Fruit fly (Drosophila melanogaster): ENCODE results near the gene CG10077.

CG10077 gene

DNA sequence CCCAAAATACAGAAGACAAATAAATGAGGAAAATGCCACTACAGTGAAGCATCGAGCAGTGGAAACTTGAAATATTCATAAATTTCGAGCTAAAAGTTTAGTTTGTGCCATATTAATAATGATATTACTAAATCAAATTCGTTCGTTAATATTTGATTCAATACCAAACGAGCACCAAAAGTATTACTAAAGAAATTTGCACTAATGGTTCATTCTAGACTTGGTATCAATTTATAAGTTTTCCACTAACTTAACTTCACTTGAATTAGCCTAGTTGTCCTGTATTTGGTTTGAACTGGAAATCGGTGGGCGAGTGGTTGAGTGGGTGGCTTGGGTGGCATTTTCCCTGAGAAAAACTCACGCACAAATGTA, 11.8 kb downstream of the CG10077 start (continued):
- TF ChIP-seq grn (GFP tag; optimal IDR thresholded peaks at IDR 0.05) (no peak), CG10267 (tag; optimal IDR thresholded peaks at IDR 0.05) (no peak), jigr1 (GFP tag; IDR thresholded peaks at IDR 0.05) (no peak), Lpt (GFP tag; optimal IDR thresholded peaks at IDR 0.05) (no peak), CG4282 (GFP tag; optimal IDR thresholded peaks at IDR 0.05) (no peak), bsh (GFP tag; optimal IDR thresholded peaks at IDR 0.05) (peak in 1 of 2 experiments; percentile 29), unpg (GFP tag; optimal IDR thresholded peaks at IDR 0.05) (peak; percentile 34), disco-r (GFP tag; optimal IDR thresholded peaks at IDR 0.05) (no peak), CG13624 (GFP tag; optimal IDR thresholded peaks at IDR 0.05) (no peak), gce (GFP tag; IDR thresholded peaks at IDR 0.05) (no peak), ash1 (GFP tag; optimal IDR thresholded peaks at IDR 0.05) (no peak), HLH4C (GFP tag; IDR thresholded peaks at IDR 0.05; ENCODE audit: partially characterized antibody) (no peak), corto (GFP tag; optimal IDR thresholded peaks at IDR 0.05) (no peak), CG13123 (GFP tag; optimal IDR thresholded peaks at IDR 0.05) (no peak), ap (GFP tag; IDR thresholded peaks at IDR 0.05) (no peak), slou (GFP tag; optimal IDR thresholded peaks at IDR 0.05) (no peak), CG9876 (GFP tag; optimal IDR thresholded peaks at IDR 0.05) (no peak), CG18476 (GFP tag; optimal IDR thresholded peaks at IDR 0.05) (no peak), btn (GFP tag; optimal IDR thresholded peaks at IDR 0.05) (no peak), Xbp1 (GFP tag; optimal IDR thresholded peaks at IDR 0.05) (no peak), CG11093 (GFP tag; IDR thresholded peaks at IDR 0.05) (no peak), vnd (GFP tag; IDR thresholded peaks at IDR 0.05; ENCODE audit: partially characterized antibody) (no peak), Sin3A (optimal IDR thresholded peaks at IDR 0.05) (no peak), CG15011 (GFP tag; optimal IDR thresholded peaks at IDR 0.05) (no peak), CG14441 (GFP tag; IDR thresholded peaks at IDR 0.05) (no peak), her (GFP tag; optimal IDR thresholded peaks at IDR 0.05) (no peak), ATbp (GFP tag; optimal IDR thresholded peaks at IDR 0.05) (no peak), CG34376 (GFP tag; optimal IDR thresholded peaks at IDR 0.05) (no peak), zfh1 (GFP tag; IDR thresholded peaks at IDR 0.05) (no peak), CG1603 (tag; optimal IDR thresholded peaks at IDR 0.05) (no peak), bigmax (GFP tag; optimal IDR thresholded peaks at IDR 0.05) (no peak), Xrp1 (GFP tag; IDR thresholded peaks at IDR 0.05) (no peak), NK7.1 (GFP tag; optimal IDR thresholded peaks at IDR 0.05) (no peak), pzg (GFP tag; optimal IDR thresholded peaks at IDR 0.05) (no peak), row (GFP tag; IDR thresholded peaks at IDR 0.05) (peak; percentile 39; the same call in 2 of the 3 replicates), CG12071 (GFP tag; optimal IDR thresholded peaks at IDR 0.05) (no peak), CG15073 (GFP tag; optimal IDR thresholded peaks at IDR 0.05) (no peak), CG12236 (GFP tag; optimal IDR thresholded peaks at IDR 0.05) (no peak), CG3065 (GFP tag; optimal IDR thresholded peaks at IDR 0.05) (no peak), Bdp1 (GFP tag; optimal IDR thresholded peaks at IDR 0.05) (no peak), CG14667 (GFP tag; IDR thresholded peaks at IDR 0.05) (no peak), CG17361 (GFP tag; IDR thresholded peaks at IDR 0.05) (0 out of 3 replicates have a peak, but pooled peaks have one; percentile 34), Ets97D (GFP tag; optimal IDR thresholded peaks at IDR 0.05) (no peak), Ets65A (GFP tag) (no peak), CG11456 (GFP tag; IDR thresholded peaks at IDR 0.05) (no peak), CG31224 (GFP tag; IDR thresholded peaks at IDR 0.05) (no peak), CG2678 (tag; optimal IDR thresholded peaks at IDR 0.05) (peak; percentile 26), toy (GFP tag; IDR thresholded peaks at IDR 0.05) (no peak), exex (tag; optimal IDR thresholded peaks at IDR 0.05) (no peak), CG15514 (GFP tag; optimal IDR thresholded peaks at IDR 0.05) (no peak), gem (tag; optimal IDR thresholded peaks at IDR 0.05) (peak; percentile 68), vfl (GFP tag; optimal IDR thresholded peaks at IDR 0.05) (no peak), Atf-2 (GFP tag; optimal IDR thresholded peaks at IDR 0.05) (no peak)

Measured in whole organism, embryonic.